Worm (Caenorhabditis elegans): ENCODE results near the gene C28H8.7.

The C28H8.7 gene

ce11 chrIII:5921067-5921678 lies 34.4 kb upstream of the C28H8.7 start (continued):
- TF ChIP-seq Y55F3AM.14 (GFP tag; optimal IDR thresholded peaks at IDR 0.05) (no peak), mab-5 (tag; optimal IDR thresholded peaks at IDR 0.05) (no peak), nhr-23 (tag; optimal IDR thresholded peaks at IDR 0.05) (no peak), nhr-10 (tag; optimal IDR thresholded peaks at IDR 0.05) (no peak), sem-4 (tag; optimal IDR thresholded peaks at IDR 0.05) (no peak), nhr-237 (tag; optimal IDR thresholded peaks at IDR 0.05) (no peak), elt-3 (tag; optimal IDR thresholded peaks at IDR 0.05) (no peak), lsy-2 (tag; optimal IDR thresholded peaks at IDR 0.05) (peak in 1 of 2 experiments; percentile 33), lin-11 (tag; optimal IDR thresholded peaks at IDR 0.05) (no peak)

- peak; percentile 28 for TF ChIP-seq ztf-4 (tag; optimal IDR thresholded peaks at IDR 0.05)
- TF ChIP-seq R02D3.7 (tag; optimal IDR thresholded peaks at IDR 0.05): no peak
- peak in 1 of 2 experiments; percentile 55 for TF ChIP-seq lsy-2 (tag; optimal IDR thresholded peaks at IDR 0.05)
- TF ChIP-seq unc-55 (GFP tag; optimal IDR thresholded peaks at IDR 0.05): no peak
- no peak for TF ChIP-seq nhr-11 (tag; optimal IDR thresholded peaks at IDR 0.05)
- TF ChIP-seq F13H6.1 (tag; optimal IDR thresholded peaks at IDR 0.05): peak; percentile 14
- TF ChIP-seq nhr-6 (tag; optimal IDR thresholded peaks at IDR 0.05): peak; percentile 37
- peak; percentile 20 for TF ChIP-seq mab-5 (tag; optimal IDR thresholded peaks at IDR 0.05)
- no peak for TF ChIP-seq elt-3 (tag; optimal IDR thresholded peaks at IDR 0.05)
- no peak for TF ChIP-seq unc-62 (GFP tag; optimal IDR thresholded peaks at IDR 0.05)
- TF ChIP-seq crh-2 (tag; optimal IDR thresholded peaks at IDR 0.05): peak; percentile 56
- peak; percentile 94 for TF ChIP-seq nhr-25 (tag; optimal IDR thresholded peaks at IDR 0.05)
- peak; percentile 92 for TF ChIP-seq sma-3 (GFP tag; optimal IDR thresholded peaks at IDR 0.05)
- TF ChIP-seq fos-1 (tag; optimal IDR thresholded peaks at IDR 0.05): peak; percentile 12
- peak; percentile 50 for TF ChIP-seq nhr-129 (tag; optimal IDR thresholded peaks at IDR 0.05)
- TF ChIP-seq blmp-1 (tag; optimal IDR thresholded peaks at IDR 0.05; ENCODE audit: insufficient read depth): peak; percentile 80
- TF ChIP-seq Y55F3AM.14 (GFP tag; optimal IDR thresholded peaks at IDR 0.05): peak; percentile 25
- TF ChIP-seq nhr-21 (tag; optimal IDR thresholded peaks at IDR 0.05): peak; percentile 92
- peak in 1 of 2 experiments; percentile 75 for TF ChIP-seq mdl-1 (tag; optimal IDR thresholded peaks at IDR 0.05)
- TF ChIP-seq sma-9 (GFP tag; optimal IDR thresholded peaks at IDR 0.05): peak; percentile 90
- TF ChIP-seq sma-9 (tag; optimal IDR thresholded peaks at IDR 0.05): no peak
- TF ChIP-seq snpc-4 (tag; optimal IDR thresholded peaks at IDR 0.05): no peak
- peak; percentile 8 for TF ChIP-seq C34F6.9 (tag; optimal IDR thresholded peaks at IDR 0.05)
- TF ChIP-seq egl-27 (tag; optimal IDR thresholded peaks at IDR 0.05): peak; percentile 69
- peak; percentile 55 for TF ChIP-seq gmeb-1 (tag; optimal IDR thresholded peaks at IDR 0.05)
- TF ChIP-seq alr-1 (tag; optimal IDR thresholded peaks at IDR 0.05): peak; percentile 16
Observed at ce11 chrIII:5919799-5920387, 33.1 kb upstream of the C28H8.7 start, which contains the start of the genes tdo-2 and C28H8.2. tdo-2 (minus strand) TSS chrIII:5919955. C28H8.2 (plus strand) TSS chrIII:5920322.

DNA sequence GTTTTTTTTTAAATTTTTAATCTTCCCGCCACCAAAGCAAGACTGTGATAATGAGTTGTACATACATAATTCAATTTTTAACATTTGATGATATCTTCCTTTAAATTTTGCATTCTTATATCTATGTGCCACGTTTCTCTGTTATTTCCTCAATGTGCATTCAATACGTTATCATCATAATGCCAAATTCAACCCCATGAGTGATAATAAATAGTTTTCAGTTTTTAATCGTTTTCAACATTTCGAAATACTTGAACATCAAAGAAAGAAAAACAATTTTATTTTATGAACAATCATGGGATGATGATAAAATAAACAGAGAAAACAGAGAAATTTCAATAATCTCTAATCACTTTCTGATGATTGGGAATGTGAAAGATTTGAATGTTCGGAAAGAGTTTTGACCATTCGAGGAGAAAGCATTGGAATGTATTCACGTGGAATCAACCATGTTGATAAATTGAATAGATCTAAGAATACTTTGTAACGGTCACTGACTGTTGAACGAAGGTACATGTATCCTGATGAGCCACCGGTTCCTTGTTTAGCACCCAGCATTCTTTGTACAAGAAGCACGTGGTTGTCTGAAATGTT lies 30.7 kb upstream of the C28H8.7 start:
- TF ChIP-seq gmeb-1 (tag; optimal IDR thresholded peaks at IDR 0.05) (peak; percentile 50), unc-62 (GFP tag; optimal IDR thresholded peaks at IDR 0.05) (no peak), lin-11 (tag; optimal IDR thresholded peaks at IDR 0.05) (no peak), ama-1 (optimal IDR thresholded peaks at IDR 0.05) (peak; percentile 14), nhr-10 (tag; optimal IDR thresholded peaks at IDR 0.05) (no peak), snpc-4 (tag; optimal IDR thresholded peaks at IDR 0.05) (no peak), aly-2 (tag; optimal IDR thresholded peaks at IDR 0.05) (no peak), egl-27 (tag; optimal IDR thresholded peaks at IDR 0.05) (no peak), blmp-1 (tag; optimal IDR thresholded peaks at IDR 0.05; ENCODE audit: insufficient read depth) (no peak), sma-3 (GFP tag; optimal IDR thresholded peaks at IDR 0.05) (peak; percentile 39), zag-1 (tag; optimal IDR thresholded peaks at IDR 0.05) (no peak), unc-39 (tag; optimal IDR thresholded peaks at IDR 0.05) (no peak), nhr-11 (tag; optimal IDR thresholded peaks at IDR 0.05) (no peak), peb-1 (tag; optimal IDR thresholded peaks at IDR 0.05) (no peak), sem-4 (tag; optimal IDR thresholded peaks at IDR 0.05) (no peak), fos-1 (tag; optimal IDR thresholded peaks at IDR 0.05) (peak; percentile 40), R02D3.7 (tag; optimal IDR thresholded peaks at IDR 0.05) (no peak), ztf-1 (GFP tag; conservative IDR thresholded peaks at IDR 0.05) (no peak), C34F6.9 (tag; optimal IDR thresholded peaks at IDR 0.05) (no peak), lsy-2 (tag; optimal IDR thresholded peaks at IDR 0.05) (peak in 1 of 2 experiments; percentile 41), ztf-4 (tag; optimal IDR thresholded peaks at IDR 0.05) (peak; percentile 26), sma-9 (GFP tag; optimal IDR thresholded peaks at IDR 0.05) (no peak), sma-9 (tag; optimal IDR thresholded peaks at IDR 0.05) (no peak), nhr-6 (tag; optimal IDR thresholded peaks at IDR 0.05) (no peak), lin-39 (tag; optimal IDR thresholded peaks at IDR 0.05) (no peak), nhr-21 (tag; optimal IDR thresholded peaks at IDR 0.05) (peak; percentile 72), nhr-237 (tag; optimal IDR thresholded peaks at IDR 0.05) (no peak), unc-55 (GFP tag; optimal IDR thresholded peaks at IDR 0.05) (no peak), mbf-1 (tag; optimal IDR thresholded peaks at IDR 0.05) (no peak), mdl-1 (tag; optimal IDR thresholded peaks at IDR 0.05) (no peak), elt-1 (tag; optimal IDR thresholded peaks at IDR 0.05) (no peak), lin-13 (GFP tag; optimal IDR thresholded peaks at IDR 0.05) (peak; percentile 9), ceh-16 (tag; optimal IDR thresholded peaks at IDR 0.05) (no peak), F13H6.1 (tag; optimal IDR thresholded peaks at IDR 0.05) (peak; percentile 20), Y55F3AM.14 (GFP tag; optimal IDR thresholded peaks at IDR 0.05) (no peak), ceh-82 (tag; optimal IDR thresholded peaks at IDR 0.05) (no peak), nhr-25 (tag; optimal IDR thresholded peaks at IDR 0.05) (peak; percentile 4), alr-1 (tag; optimal IDR thresholded peaks at IDR 0.05) (no peak), crh-2 (tag; optimal IDR thresholded peaks at IDR 0.05) (peak; percentile 84)

Measured in whole organism, L2 larva.